Worm (Caenorhabditis elegans) whole organism, young adult: ENCODE data around the gene best-3.

Experiments used
- B0035.1 ChIP-seq: sonication (generic microtip); optimal IDR thresholded peaks from 2 replicates; lab custom pipeline; 2016; ENCODE audit warnings: missing genetic modification characterization, mild to moderate bottlenecking, missing compliant biosample characterization, missing genotype, missing genetic modification reagents
- B0336.3 ChIP-seq: fragments of 200-800 bp; sonication (Bioruptor generic); IDR thresholded peaks from 2 replicates; pipeline ENCODE4 v1.3.6; 2022; ENCODE audit warnings: missing genetic modification characterization, missing compliant biosample characterization
- F33H1.4 ChIP-seq: fragments of 200-800 bp; sonication (Bioruptor generic); IDR thresholded peaks from 2 replicates; pipeline ENCODE4 v1.3.6; 2022; ENCODE audit warnings: missing genetic modification reagents, missing genetic modification characterization, missing compliant biosample characterization
- K11D2.4 ChIP-seq: fragments of 200-800 bp; sonication (Bioruptor generic); IDR thresholded peaks from 2 replicates; pipeline ENCODE4 v1.3.6; 2022; ENCODE audit warnings: missing genetic modification reagents, missing genetic modification characterization, missing compliant biosample characterization
- T07F8.4 ChIP-seq: sonication (generic microtip); optimal IDR thresholded peaks from 2 replicates; lab custom pipeline; 2016; ENCODE audit warnings: mild to moderate bottlenecking, missing genetic modification characterization, moderate library complexity, missing compliant biosample characterization
- T26A5.8 ChIP-seq: sonication (generic microtip); optimal IDR thresholded peaks from 2 replicates; lab custom pipeline; 2016; ENCODE audit warnings: missing genetic modification characterization, missing compliant biosample characterization
- Y79H2A.3 ChIP-seq: fragments of 200-800 bp; sonication (Bioruptor generic); conservative IDR thresholded peaks from 2 replicates; pipeline ENCODE4 v1.3.6; 2022; ENCODE audit warnings: missing genetic modification reagents, missing genetic modification characterization, missing compliant biosample characterization
- attf-5 ChIP-seq: fragments of 200-800 bp; sonication (Bioruptor generic); optimal IDR thresholded peaks from 2 replicates; lab custom pipeline; 2018; ENCODE audit warnings: mild to moderate bottlenecking, missing genetic modification characterization, missing compliant biosample characterization
- bed-2 ChIP-seq: fragments of 200-800 bp; sonication (Bioruptor generic); IDR thresholded peaks from 2 replicates; pipeline ENCODE4 v1.3.6; 2022; ENCODE audit warnings: missing genetic modification reagents, missing genetic modification characterization, missing compliant biosample characterization
- cebp-1 ChIP-seq, 2 experiments: fragments of 200-800 bp in 1 of 2; sonication (Bioruptor generic) in 1 of 2; sonication (generic microtip) in 1 of 2; IDR thresholded peaks in 1 of 2; optimal IDR thresholded peaks in 1 of 2; 2 replicates each; pipeline versions ENCODE4 v1.3.6 to Lab custom; 2017 to 2022; ENCODE audit warnings: missing compliant biosample characterization in 2 of 2, missing genetic modification characterization in 2 of 2, mild to moderate bottlenecking in 1 of 2, missing genetic modification reagents in 1 of 2, moderate library complexity in 1 of 2
- cebp-2 ChIP-seq: fragments of 200-800 bp; sonication (Bioruptor generic); IDR thresholded peaks from 2 replicates; pipeline ENCODE4 v1.3.6; 2022; ENCODE audit warnings: missing genetic modification characterization, missing compliant biosample characterization
- ceh-27 ChIP-seq: fragments of 200-800 bp; sonication (Bioruptor generic); optimal IDR thresholded peaks from 2 replicates; lab custom pipeline; 2018; ENCODE audit warnings: mild to moderate bottlenecking, missing genetic modification characterization, moderate library complexity, missing compliant biosample characterization
- dpff-1 ChIP-seq: sonication (generic microtip); optimal IDR thresholded peaks from 2 replicates; lab custom pipeline; 2017; ENCODE audit warnings: mild to moderate bottlenecking, missing genetic modification characterization, missing compliant biosample characterization
- dpl-1 ChIP-seq: fragments of 150-350 bp; optimal IDR thresholded peaks from 2 replicates; lab custom pipeline; 2014; ENCODE audit warnings: missing biosample characterization, missing genetic modification reagents, missing genetic modification characterization
- egl-44 ChIP-seq: fragments of 200-800 bp; sonication (Bioruptor generic); IDR thresholded peaks from 2 replicates; pipeline ENCODE4 v1.3.6; 2022; ENCODE audit warnings: missing genetic modification reagents, missing genetic modification characterization, missing compliant biosample characterization
- ekl-4 ChIP-seq: fragments of 200-800 bp; sonication (Bioruptor generic); IDR thresholded peaks from 2 replicates; pipeline ENCODE4 v1.3.6; 2022; ENCODE audit warnings: missing genetic modification reagents, missing genetic modification characterization, missing compliant biosample characterization
- fkh-3 ChIP-seq: sonication (generic microtip); optimal IDR thresholded peaks from 2 replicates; lab custom pipeline; 2016; ENCODE audit warnings: mild to moderate bottlenecking, missing genetic modification characterization, missing compliant biosample characterization
- him-1 ChIP-seq: sonication (generic microtip); optimal IDR thresholded peaks from 2 replicates; lab custom pipeline; 2016; ENCODE audit warnings: missing genotype, missing genetic modification reagents, missing genetic modification characterization, missing compliant biosample characterization
- hlh-12 ChIP-seq: sonication (generic microtip); optimal IDR thresholded peaks from 2 replicates; lab custom pipeline; 2016; ENCODE audit warnings: missing genetic modification characterization, missing compliant biosample characterization
- hmg-20 ChIP-seq: fragments of 200-800 bp; sonication (Bioruptor generic); IDR thresholded peaks from 2 replicates; pipeline ENCODE4 v1.3.6; 2022; ENCODE audit warnings: missing genetic modification reagents, missing genetic modification characterization, missing compliant biosample characterization
- let-607 ChIP-seq, 2 experiments: fragments of 200-800 bp in 1 of 2; sonication (Bioruptor generic) in 1 of 2; sonication (generic microtip) in 1 of 2; optimal IDR thresholded peaks; 2 replicates each; lab custom pipeline; 2016 to 2018; ENCODE audit warnings: mild to moderate bottlenecking in 2 of 2, missing compliant biosample characterization in 2 of 2, missing genetic modification characterization in 2 of 2, moderate library complexity in 2 of 2, missing genotype in 1 of 2
- lin-35 ChIP-seq, 3 experiments: fragments of 150-350 bp in 2 of 3; sonication (generic microtip) in 1 of 3; optimal IDR thresholded peaks; 2 replicates each; lab custom pipeline; 2014 to 2018; ENCODE audit warnings: missing biosample characterization in 3 of 3, missing genetic modification characterization in 3 of 3, missing genetic modification reagents in 3 of 3
- lin-40 ChIP-seq: sonication (generic microtip); optimal IDR thresholded peaks from 2 replicates; lab custom pipeline; 2016; ENCODE audit warnings: missing genetic modification characterization, mild to moderate bottlenecking, missing compliant biosample characterization, missing genotype, missing genetic modification reagents
- mxl-1 ChIP-seq: sonication (generic microtip); optimal IDR thresholded peaks from 2 replicates; lab custom pipeline; 2016; ENCODE audit warnings: missing genetic modification characterization, missing compliant biosample characterization
- nfya-2 ChIP-seq: fragments of 200-800 bp; sonication (Bioruptor generic); IDR thresholded peaks from 2 replicates; pipeline ENCODE4 v1.3.6; 2022; ENCODE audit warnings: missing genetic modification reagents, missing genetic modification characterization, missing compliant biosample characterization
- nfyb-1 ChIP-seq: fragments of 200-800 bp; sonication (Bioruptor generic); IDR thresholded peaks from 2 replicates; pipeline ENCODE4 v1.3.6; 2022; ENCODE audit warnings: missing genetic modification reagents, missing genetic modification characterization, missing compliant biosample characterization
- nhr-27 ChIP-seq: fragments of 200-800 bp; sonication (Bioruptor generic); optimal IDR thresholded peaks from 2 replicates; lab custom pipeline; 2018; ENCODE audit warnings: mild to moderate bottlenecking, missing genetic modification characterization, moderate library complexity, missing compliant biosample characterization
- nhr-80 ChIP-seq: sonication (generic microtip); optimal IDR thresholded peaks from 2 replicates; lab custom pipeline; 2016; ENCODE audit warnings: missing genetic modification characterization, missing compliant biosample characterization
- rcor-1 ChIP-seq: fragments of 200-800 bp; sonication (Bioruptor generic); IDR thresholded peaks from 2 replicates; pipeline ENCODE4 v1.3.6; 2022; ENCODE audit warnings: missing genetic modification reagents, missing genetic modification characterization, missing compliant biosample characterization
- tlf-1 ChIP-seq: fragments of 200-800 bp; sonication (Bioruptor generic); optimal IDR thresholded peaks from 2 replicates; lab custom pipeline; 2018; ENCODE audit warnings: mild to moderate bottlenecking, missing genetic modification characterization, missing compliant biosample characterization
- unc-130 ChIP-seq: sonication (generic microtip); optimal IDR thresholded peaks from 2 replicates; lab custom pipeline; 2016; ENCODE audit warnings: missing genetic modification reagents, missing genetic modification characterization, missing compliant biosample characterization
- ztf-25 ChIP-seq: fragments of 200-800 bp; sonication (Bioruptor generic); IDR thresholded peaks from 2 replicates; pipeline ENCODE4 v1.3.6; 2022; ENCODE audit warnings: missing genetic modification reagents, missing genetic modification characterization, missing compliant biosample characterization

The best-3 gene

ce11 chrII:43640-44039 lies 30.9 kb downstream of the best-3 start, which contains the start of gene nfyc-1 (continued):
- TF ChIP-seq nfya-2: no peak
- TF ChIP-seq ztf-25 (GFP tag; lab: Robert Waterston, UW): no peak
- no peak for TF ChIP-seq dpff-1
- no peak for TF ChIP-seq hmg-20
- no peak for TF ChIP-seq nfyb-1
- peak in 1 of 2 experiments; percentile 19 for TF ChIP-seq let-607 (tag; optimal IDR thresholded peaks at IDR 0.05; lab: Kevin White, UChicago)
- peak; percentile 17 for TF ChIP-seq dpl-1 (GFP tag; lab: Kevin White, UChicago)
- peak; percentile 41; the same call in 1 of the 2 replicates for TF ChIP-seq rcor-1 (GFP tag; lab: Robert Waterston, UW)
- peak; percentile 7 for TF ChIP-seq ceh-27 (GFP tag; lab: Kevin White, UChicago)
- peak; percentile 27 for TF ChIP-seq lin-40 (tag; lab: Kevin White, UChicago)
- peak in 1 of 3 experiments; percentile 57 for TF ChIP-seq lin-35 (GFP tag; optimal IDR thresholded peaks at IDR 0.05; lab: Kevin White, UChicago)
- no peak for TF ChIP-seq cebp-1 (GFP tag; IDR thresholded peaks at IDR 0.05; lab: Robert Waterston, UW)
- peak; percentile 10 for TF ChIP-seq cebp-1 (tag; optimal IDR thresholded peaks at IDR 0.05; lab: Kevin White, UChicago)
- no peak for TF ChIP-seq tlf-1 (GFP tag; lab: Kevin White, UChicago)
- TF ChIP-seq, all 124 proteins: peak for 14

ce11 chrII:44740-45139 lies 32.0 kb downstream of the best-3 start, which contains the start of gene rpoa-49:
TSS of gene rpoa-49 (plus strand) at chrII:45040.
- TF ChIP-seq B0336.3 (GFP tag; lab: Robert Waterston, UW): no peak
- TF ChIP-seq mxl-1 (tag; lab: Kevin White, UChicago): no peak
- TF ChIP-seq T07F8.4 (tag; lab: Kevin White, UChicago): no peak

ce11 chrII:46116-46515 lies 33.3 kb downstream of the best-3 start, which contains the start of gene rpt-4:
TSS of gene rpt-4 (minus strand) at chrII:46216.
- no peak for TF ChIP-seq B0336.3 (GFP tag; lab: Robert Waterston, UW)
- no peak for TF ChIP-seq ekl-4 (GFP tag; lab: Robert Waterston, UW)
- TF ChIP-seq F33H1.4 (GFP tag; lab: Robert Waterston, UW): no peak
- TF ChIP-seq Y79H2A.3: no peak
- no peak for TF ChIP-seq hlh-12
- TF ChIP-seq, all 124 proteins: peak for 0

- TF ChIP-seq cebp-2 (no peak), nfyb-1 (no peak), T26A5.8 (no peak), nhr-27 (tag; lab: Kevin White, UChicago) (no peak), bed-2 (GFP tag; lab: Robert Waterston, UW) (no peak), K11D2.4 (GFP tag; lab: Robert Waterston, UW) (no peak), F33H1.4 (GFP tag; lab: Robert Waterston, UW) (no peak), let-607 (tag; optimal IDR thresholded peaks at IDR 0.05; lab: Kevin White, UChicago) (no peak), him-1 (tag; lab: Kevin White, UChicago) (no peak), fkh-3 (no peak), egl-44 (GFP tag; lab: Robert Waterston, UW) (no peak), cebp-1 (GFP tag; IDR thresholded peaks at IDR 0.05; lab: Robert Waterston, UW) (no peak), cebp-1 (tag; optimal IDR thresholded peaks at IDR 0.05; lab: Kevin White, UChicago) (no peak), unc-130 (GFP tag; lab: Kevin White, UChicago) (no peak)
Measured at ce11 chrII:47280-47679, 34.5 kb downstream of the best-3 start, which contains the start of gene C23H3.5. TSS of gene C23H3.5 (plus strand) at chrII:47580.

- TF ChIP-seq B0035.1: no peak
- TF ChIP-seq nhr-80 (tag; lab: Kevin White, UChicago): peak; percentile 35
- TF ChIP-seq attf-5: peak; percentile 32
Measured at ce11 chrII:50862-51261, 38.1 kb downstream of the best-3 start.
